Worm (Caenorhabditis elegans) whole organism, L3 larva: ENCODE measurements around the gene F17C11.4.

Experiments
- R02D3.7 ChIP-seq: fragments of 150-350 bp; optimal IDR thresholded peaks from 2 replicates; lab custom pipeline; 2014; ENCODE audit warnings: missing biosample characterization, missing genetic modification characterization
- ceh-16 ChIP-seq: sonication (generic microtip); optimal IDR thresholded peaks from 2 replicates; lab custom pipeline; 2017; ENCODE audit warnings: missing biosample characterization, missing genetic modification characterization
- ceh-28 ChIP-seq: fragments of 150-350 bp; optimal IDR thresholded peaks from 2 replicates; lab custom pipeline; 2014; ENCODE audit warnings: missing biosample characterization, missing genetic modification reagents, missing genetic modification characterization
- ceh-82 ChIP-seq: fragments of 150-350 bp; optimal IDR thresholded peaks from 2 replicates; lab custom pipeline; 2014; ENCODE audit warnings: missing biosample characterization, missing genetic modification characterization
- daf-12 ChIP-seq: fragments of 150-350 bp; optimal IDR thresholded peaks from 2 replicates; lab custom pipeline; 2014; ENCODE audit warnings: missing biosample characterization, missing genetic modification reagents, missing genetic modification characterization
- egl-27 ChIP-seq: sonication (generic microtip); optimal IDR thresholded peaks from 4 replicates; lab custom pipeline; 2017; ENCODE audit warnings: missing biosample characterization, missing genetic modification reagents, missing genetic modification characterization
- egl-5 ChIP-seq: fragments of 150-350 bp; optimal IDR thresholded peaks from 2 replicates; lab custom pipeline; 2017; ENCODE audit warnings: missing biosample characterization, missing genetic modification reagents, missing genetic modification characterization, inconsistent platforms
- elt-2 ChIP-seq: sonication (generic microtip); optimal IDR thresholded peaks from 2 replicates; lab custom pipeline; 2016; ENCODE audit warnings: missing genetic modification reagents, mild to moderate bottlenecking, missing genetic modification characterization, missing compliant biosample characterization
- eor-1 ChIP-seq, 2 experiments: fragments of 150-350 bp; optimal IDR thresholded peaks; 2 replicates each; lab custom pipeline; 2014 to 2018; ENCODE audit warnings: missing biosample characterization in 2 of 2, missing genetic modification characterization in 2 of 2
- fkh-10 ChIP-seq: sonication (generic microtip); optimal IDR thresholded peaks from 2 replicates; lab custom pipeline; 2017; ENCODE audit warnings: missing biosample characterization, missing genetic modification reagents, missing genetic modification characterization
- fkh-2 ChIP-seq: fragments of 150-350 bp; optimal IDR thresholded peaks from 2 replicates; lab custom pipeline; 2014; ENCODE audit warnings: missing biosample characterization, missing genetic modification reagents, missing genetic modification characterization
- fos-1 ChIP-seq: fragments of 150-350 bp; optimal IDR thresholded peaks from 2 replicates; lab custom pipeline; 2014; ENCODE audit warnings: missing biosample characterization, missing genetic modification characterization
- hmg-11 ChIP-seq: sonication (generic microtip); optimal IDR thresholded peaks from 2 replicates; lab custom pipeline; 2016; ENCODE audit warnings: missing genetic modification characterization, missing compliant biosample characterization
- lin-15B ChIP-seq: fragments of 150-350 bp; optimal IDR thresholded peaks from 2 replicates; lab custom pipeline; 2014; ENCODE audit warnings: missing biosample characterization, missing genetic modification characterization
- lin-39 ChIP-seq: fragments of 150-350 bp; optimal IDR thresholded peaks from 2 replicates; lab custom pipeline; 2018; ENCODE audit warnings: missing biosample characterization, missing genetic modification reagents, missing genetic modification characterization
- lsy-12 ChIP-seq: sonication (generic microtip); optimal IDR thresholded peaks from 2 replicates; lab custom pipeline; 2016; ENCODE audit warnings: mild to moderate bottlenecking, missing genetic modification characterization, missing compliant biosample characterization
- mdl-1 ChIP-seq: fragments of 150-350 bp; optimal IDR thresholded peaks from 2 replicates; lab custom pipeline; 2014; ENCODE audit warnings: missing biosample characterization, missing genetic modification characterization
- mml-1 ChIP-seq: fragments of 150-350 bp; sonication (generic microtip); optimal IDR thresholded peaks from 3 replicates; lab custom pipeline; 2014; ENCODE audit warnings: missing biosample characterization, missing genetic modification characterization
- nfya-1 ChIP-seq: sonication (generic microtip); optimal IDR thresholded peaks from 2 replicates; lab custom pipeline; 2017; ENCODE audit warnings: missing genetic modification characterization, mild to moderate bottlenecking, missing compliant biosample characterization, antibody characterized with exemption, moderate library complexity; ENCODE audit not compliant: insufficient read depth
- nhr-12 ChIP-seq: fragments of 150-350 bp; optimal IDR thresholded peaks from 2 replicates; lab custom pipeline; 2014; ENCODE audit warnings: missing biosample characterization, missing genetic modification characterization
- nhr-23 ChIP-seq: fragments of 150-350 bp; optimal IDR thresholded peaks from 2 replicates; lab custom pipeline; 2014; ENCODE audit warnings: missing biosample characterization, missing genetic modification reagents, missing genetic modification characterization
- nhr-25 ChIP-seq: sonication (generic microtip); optimal IDR thresholded peaks from 2 replicates; lab custom pipeline; 2017; ENCODE audit warnings: missing biosample characterization, missing genetic modification characterization
- nhr-43 ChIP-seq: sonication (generic microtip); optimal IDR thresholded peaks from 2 replicates; lab custom pipeline; 2016; ENCODE audit warnings: mild to moderate bottlenecking, missing genetic modification characterization, missing compliant biosample characterization; ENCODE audit not compliant: poor library complexity, severe bottlenecking
- nhr-67 ChIP-seq: fragments of 150-350 bp; optimal IDR thresholded peaks from 2 replicates; lab custom pipeline; 2014; ENCODE audit warnings: missing biosample characterization, missing genetic modification characterization
- nhr-76 ChIP-seq: fragments of 150-350 bp; sonication (generic microtip); optimal IDR thresholded peaks from 5 replicates; lab custom pipeline; 2014; ENCODE audit warnings: missing biosample characterization, missing genetic modification characterization
- nhr-77 ChIP-seq: fragments of 150-350 bp; optimal IDR thresholded peaks from 2 replicates; lab custom pipeline; 2014; ENCODE audit warnings: missing biosample characterization, missing genetic modification characterization
- pha-4 ChIP-seq: fragments of 150-350 bp; optimal IDR thresholded peaks from 2 replicates; lab custom pipeline; 2014; ENCODE audit warnings: missing biosample characterization, missing genetic modification reagents, missing genetic modification characterization
- sea-2 ChIP-seq: fragments of 150-350 bp; sonication (generic microtip); optimal IDR thresholded peaks from 4 replicates; lab custom pipeline; 2014; ENCODE audit warnings: missing biosample characterization, missing genetic modification reagents, missing genetic modification characterization
- tbx-2 ChIP-seq: sonication (generic microtip); optimal IDR thresholded peaks from 2 replicates; lab custom pipeline; 2016; ENCODE audit warnings: mild to moderate bottlenecking, missing genetic modification characterization, missing compliant biosample characterization
- unc-62 ChIP-seq: fragments of 150-350 bp; sonication (generic microtip); optimal IDR thresholded peaks from 4 replicates; lab custom pipeline; 2014; ENCODE audit warnings: missing biosample characterization, missing genetic modification reagents, missing genetic modification characterization
- zag-1 ChIP-seq: fragments of 150-350 bp; optimal IDR thresholded peaks from 2 replicates; lab custom pipeline; 2014; ENCODE audit warnings: missing biosample characterization, missing genetic modification characterization
- ztf-11 ChIP-seq: fragments of 150-350 bp; optimal IDR thresholded peaks from 2 replicates; lab custom pipeline; 2014; ENCODE audit warnings: missing biosample characterization, missing genetic modification characterization
- ztf-4 ChIP-seq: fragments of 150-350 bp; optimal IDR thresholded peaks from 2 replicates; lab custom pipeline; 2014; ENCODE audit warnings: missing biosample characterization, missing genetic modification characterization

F17C11.4 gene

DNA sequence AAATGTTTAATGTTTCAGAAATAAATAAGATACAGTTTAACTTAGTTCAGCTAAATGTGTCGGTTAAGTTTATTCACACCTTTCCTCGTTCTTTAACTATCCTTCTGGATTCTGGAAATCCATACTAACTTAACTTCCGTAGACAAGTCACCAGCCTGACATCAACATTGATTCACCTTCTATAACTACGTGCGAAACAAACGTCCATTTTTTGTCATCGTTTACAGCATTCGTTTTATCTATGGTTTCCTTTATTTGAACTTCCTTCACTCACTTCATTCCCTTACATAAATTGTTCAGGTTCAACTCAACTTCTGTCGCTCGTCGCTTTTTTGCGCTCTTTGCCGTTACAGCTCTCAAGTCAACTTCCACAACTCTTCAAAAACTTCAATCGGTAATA, 10.5 kb upstream of the F17C11.4 start, which contains the start of gene F17C11.26:
Gene F17C11.26 (plus strand): TSS at position 301 of the 400 bp plus-strand sequence.
- TF ChIP-seq ceh-28 (tag; lab: Kevin White, UChicago) = no peak
- TF ChIP-seq mml-1 (tag; lab: Kevin White, UChicago) = no peak
- no peak for TF ChIP-seq ceh-16 (tag; lab: Kevin White, UChicago)
- TF ChIP-seq nhr-67 (tag; lab: Kevin White, UChicago) = no peak
- no peak for TF ChIP-seq R02D3.7 (tag; lab: Kevin White, UChicago)
- TF ChIP-seq ztf-11 (tag; lab: Kevin White, UChicago) = no peak
- no peak for TF ChIP-seq nhr-77 (tag; lab: Kevin White, UChicago)
- TF ChIP-seq fkh-2 = no peak
- no peak for TF ChIP-seq unc-62 (GFP tag; lab: Kevin White, UChicago)
- TF ChIP-seq ztf-4 (tag; lab: Kevin White, UChicago) = no peak
- TF ChIP-seq nfya-1 (tag; lab: Kevin White, UChicago) = no peak
- TF ChIP-seq lin-15B = no peak
- no peak for TF ChIP-seq lsy-12 (tag; lab: Kevin White, UChicago)
- TF ChIP-seq egl-5 = no peak

DNA sequence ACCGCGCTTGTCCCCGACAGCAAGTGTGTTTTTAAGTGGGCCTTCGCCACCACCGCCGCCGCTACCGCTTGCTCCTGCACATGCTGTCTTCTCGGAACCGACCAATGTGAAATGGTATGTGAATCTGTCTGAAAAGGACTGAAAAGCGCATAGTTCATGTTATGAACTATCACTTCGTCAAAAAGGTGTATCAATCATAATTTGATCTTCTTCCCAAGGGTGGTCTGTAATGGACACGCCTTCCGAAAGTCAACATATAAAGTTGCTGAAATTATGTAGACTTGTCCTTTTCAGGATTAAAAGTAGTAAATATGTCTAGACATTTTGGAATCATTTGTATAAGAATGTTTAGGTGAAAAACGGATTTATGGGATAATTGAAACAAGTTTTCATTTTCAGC, 9.5 kb upstream of the F17C11.4 start, which contains the start of gene zip-9:
Gene zip-9 (plus strand): TSS at position 301 of the 400 bp plus-strand sequence.
- no peak for TF ChIP-seq nhr-25 (tag; lab: Kevin White, UChicago)
- TF ChIP-seq ztf-11 (tag; lab: Kevin White, UChicago) = no peak

DNA sequence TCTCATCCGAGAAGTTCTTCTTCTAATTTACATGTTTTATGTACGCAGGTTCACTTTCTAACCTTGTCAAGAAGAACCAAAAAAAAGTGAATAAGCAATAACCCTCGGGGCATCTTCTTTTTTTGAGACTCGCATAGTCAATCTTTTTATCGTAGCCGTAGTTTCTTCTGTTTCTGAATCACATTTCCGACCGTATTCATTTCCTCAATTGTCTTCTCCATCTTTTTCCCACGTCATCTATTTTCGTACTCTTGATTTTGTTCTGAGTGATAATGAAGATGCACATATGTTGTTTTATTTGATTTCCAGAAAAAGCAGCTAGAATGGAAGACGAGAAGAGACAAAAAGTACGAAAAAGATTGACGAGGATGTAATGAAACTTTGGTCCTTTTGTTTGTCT, 6.8 kb upstream of the F17C11.4 start:
- no peak for TF ChIP-seq pha-4 (tag; lab: Kevin White, UChicago)
- TF ChIP-seq ceh-16 (tag; lab: Kevin White, UChicago) = no peak
- peak; percentile 74 for TF ChIP-seq fkh-10 (GFP tag; lab: Kevin White, UChicago)
- TF ChIP-seq, all 47 proteins: peak for 1

DNA sequence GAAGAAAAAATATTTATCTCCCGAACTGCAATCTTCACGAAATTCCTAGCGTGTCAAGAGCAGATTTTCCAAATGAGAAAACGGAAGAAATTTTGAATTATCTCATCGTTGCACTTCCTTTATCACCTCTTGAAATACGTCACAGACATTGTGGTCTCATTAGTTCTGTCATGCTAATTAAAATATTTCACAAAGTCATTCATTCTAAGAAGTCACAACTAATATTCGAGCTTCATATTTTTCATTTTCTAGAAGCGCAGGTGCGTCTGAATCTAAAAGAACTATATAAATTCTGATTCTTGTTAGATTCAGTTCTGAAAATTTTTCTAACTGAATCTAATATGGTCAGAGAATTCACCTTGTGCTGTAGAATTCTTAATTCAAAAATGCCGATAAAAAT, 4.5 kb upstream of the F17C11.4 start:
- TF ChIP-seq nhr-67 (tag; lab: Kevin White, UChicago) (no peak), eor-1 (tag; optimal IDR thresholded peaks at IDR 0.05; lab: Kevin White, UChicago) (no peak), egl-27 (tag; lab: Kevin White, UChicago) (no peak), lsy-12 (tag; lab: Kevin White, UChicago) (no peak)

DNA sequence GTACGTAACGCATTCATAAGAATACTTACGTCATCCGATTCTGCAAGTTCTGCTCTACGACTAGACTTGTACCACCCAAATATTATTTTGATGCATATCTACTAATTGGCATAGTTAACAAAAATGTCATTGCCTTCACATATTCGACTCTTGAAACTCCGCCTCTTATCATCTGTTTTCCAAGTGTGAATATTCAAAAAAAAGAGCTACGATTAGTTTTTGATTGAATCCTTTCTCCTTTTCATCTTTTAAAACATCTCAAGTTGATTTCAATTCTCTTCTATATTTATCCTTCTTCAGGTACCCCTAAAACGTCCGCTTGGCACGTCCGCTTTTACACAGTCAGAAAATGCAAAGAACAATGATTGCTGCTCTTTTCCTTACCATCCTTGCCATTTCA, 3.7 kb upstream of the F17C11.4 start, which contains the start of gene F17C11.2:
Gene F17C11.2 (plus strand): TSS at position 301 of the 400 bp plus-strand sequence.
- TF ChIP-seq elt-2 (tag; lab: Kevin White, UChicago) (no peak), mdl-1 (tag; lab: Kevin White, UChicago) (no peak), hmg-11 (tag; lab: Kevin White, UChicago) (no peak), sea-2 (no peak), ceh-28 (tag; lab: Kevin White, UChicago) (no peak), lin-39 (tag; lab: Kevin White, UChicago) (no peak), nhr-12 (no peak), mml-1 (tag; lab: Kevin White, UChicago) (no peak)

DNA sequence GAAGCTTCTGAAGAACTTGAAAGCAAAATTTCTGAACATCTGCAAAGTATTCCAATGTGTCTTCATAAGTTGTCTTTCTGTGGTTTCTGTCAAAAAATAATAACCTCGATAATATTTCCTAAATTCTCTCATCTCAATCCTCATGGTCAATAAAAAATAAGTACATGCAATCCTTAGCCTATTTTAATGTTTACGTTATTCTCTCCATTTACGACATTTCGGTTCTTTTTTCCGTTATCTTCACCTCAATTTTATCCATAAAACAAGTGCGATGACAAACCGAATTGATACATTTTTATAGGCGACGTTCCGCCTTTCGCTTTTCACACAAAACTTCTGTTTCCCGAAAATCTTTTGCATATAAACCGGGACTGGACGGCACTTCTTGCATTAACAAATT, 2.1 kb upstream of the F17C11.4 start, which contains the start of gene col-153:
Gene col-153 (plus strand): TSS at position 301 of the 400 bp plus-strand sequence.
- TF ChIP-seq lin-15B (no peak), fkh-10 (GFP tag; lab: Kevin White, UChicago) (no peak), nhr-12 (no peak), daf-12 (tag; lab: Kevin White, UChicago) (no peak), hmg-11 (tag; lab: Kevin White, UChicago) (no peak), nhr-76 (tag; lab: Kevin White, UChicago) (no peak), elt-2 (tag; lab: Kevin White, UChicago) (no peak), fos-1 (tag; lab: Kevin White, UChicago) (no peak), zag-1 (tag; lab: Kevin White, UChicago) (no peak), egl-5 (no peak), tbx-2 (tag; lab: Kevin White, UChicago) (no peak), lsy-12 (tag; lab: Kevin White, UChicago) (no peak), mml-1 (tag; lab: Kevin White, UChicago) (no peak), ceh-82 (tag; lab: Kevin White, UChicago) (no peak), nhr-43 (no peak), nhr-23 (no peak)
